Worm (Caenorhabditis elegans) whole organism, L1 larva: ENCODE results near the gene Y116F11B.2.

Experiments
- egl-27 ChIP-seq, 2 experiments: fragments of 150-350 bp in 1 of 2; sonication (generic microtip); optimal IDR thresholded peaks; 3 replicates each; lab custom pipeline; 2017 to 2018; ENCODE audit warnings: missing biosample characterization in 2 of 2, missing genetic modification characterization in 2 of 2, missing genetic modification reagents in 2 of 2
- elt-2 ChIP-seq: sonication (generic microtip); optimal IDR thresholded peaks from 2 replicates; lab custom pipeline; 2016; ENCODE audit warnings: missing genetic modification characterization, mild to moderate bottlenecking, inconsistent platforms, missing compliant biosample characterization, missing genetic modification reagents
- fkh-4 ChIP-seq: sonication (generic microtip); optimal IDR thresholded peaks from 2 replicates; lab custom pipeline; 2016; ENCODE audit warnings: missing compliant biosample characterization, missing genetic modification characterization, borderline replicate concordance
- hlh-4 ChIP-seq: sonication (generic microtip); optimal IDR thresholded peaks from 2 replicates; lab custom pipeline; 2016; ENCODE audit warnings: mild to moderate bottlenecking, missing genetic modification characterization, missing compliant biosample characterization
- nhr-77 ChIP-seq: fragments of 150-350 bp; optimal IDR thresholded peaks from 2 replicates; lab custom pipeline; 2014; ENCODE audit warnings: missing biosample characterization, missing genetic modification characterization
- unc-98 ChIP-seq: fragments of 200-800 bp; sonication (Bioruptor generic); IDR thresholded peaks from 2 replicates; pipeline ENCODE4 v1.3.6; 2022; ENCODE audit warnings: missing genetic modification characterization, missing compliant biosample characterization
- ztf-11 ChIP-seq, 2 experiments: sonication (generic microtip); optimal IDR thresholded peaks; 2 replicates each; lab custom pipeline; 2016 to 2017; ENCODE audit warnings: missing genetic modification characterization in 2 of 2, missing biosample characterization in 1 of 2, missing compliant biosample characterization in 1 of 2

DNA sequence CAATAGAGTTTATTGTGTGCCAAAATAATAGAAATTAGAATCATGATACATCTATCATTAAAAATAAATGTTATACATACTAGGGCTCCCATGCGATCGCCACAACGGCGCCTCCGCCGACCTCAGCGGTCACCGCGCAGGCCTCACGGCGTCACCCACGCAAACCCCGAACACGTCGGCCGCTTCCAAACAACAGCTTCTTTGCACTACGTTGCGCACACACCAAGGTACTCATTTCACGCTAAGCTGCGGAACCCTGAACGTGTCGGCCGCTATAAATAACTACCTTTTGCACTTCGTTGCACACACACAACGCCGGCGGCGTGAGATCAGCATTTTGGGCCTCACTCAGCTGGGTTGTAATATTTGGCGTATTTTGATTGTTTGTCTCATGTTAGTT is 41.7 kb downstream of the Y116F11B.2 start:
- no peak for TF ChIP-seq unc-98 (GFP tag; lab: Robert Waterston, UW)
- no peak for TF ChIP-seq egl-27 (tag; optimal IDR thresholded peaks at IDR 0.05; lab: Kevin White, UChicago)
- no peak for TF ChIP-seq fkh-4 (tag; lab: Kevin White, UChicago)
- no peak for TF ChIP-seq ztf-11 (tag; optimal IDR thresholded peaks at IDR 0.05; lab: Kevin White, UChicago)
- no peak for TF ChIP-seq hlh-4
- no peak for TF ChIP-seq nhr-77
- TF ChIP-seq elt-2 (tag; lab: Kevin White, UChicago) = no peak
